Worm (Caenorhabditis elegans): Measurements from ENCODE around the gene myo-6.

myo-6 gene

DNA sequence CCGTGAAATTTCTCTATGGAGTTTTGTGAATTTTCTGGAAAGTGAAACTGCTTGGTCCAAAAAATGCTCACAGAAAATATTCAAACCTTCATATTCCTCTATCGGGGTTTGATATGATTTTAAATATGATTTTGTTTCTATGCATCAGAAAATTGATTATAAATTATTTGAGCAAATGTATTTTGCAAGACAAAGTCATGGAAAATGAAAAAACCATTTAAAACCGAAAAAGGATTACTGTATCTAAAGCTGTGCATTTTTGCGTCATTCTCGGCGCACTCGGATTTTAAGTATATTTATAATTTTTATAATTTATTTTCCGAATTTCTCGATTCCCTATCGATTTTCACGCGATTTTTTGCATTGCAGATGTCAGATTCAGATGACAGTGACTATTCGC lies 61.9 kb downstream of the myo-6 start, which contains the start of gene pssy-2:
Gene pssy-2 (plus strand): TSS at position 301 of the 400 bp plus-strand sequence.
- no peak for TF ChIP-seq skn-1 (tag; optimal IDR thresholded peaks at IDR 0.05)
- no peak for TF ChIP-seq fos-1 (tag; optimal IDR thresholded peaks at IDR 0.05)
- TF ChIP-seq elt-1 (tag; optimal IDR thresholded peaks at IDR 0.05): no peak
- no peak for TF ChIP-seq gmeb-1 (tag; optimal IDR thresholded peaks at IDR 0.05)
- no peak for TF ChIP-seq sem-4 (tag; optimal IDR thresholded peaks at IDR 0.05)
- no peak for TF ChIP-seq F13H6.1 (tag; optimal IDR thresholded peaks at IDR 0.05)
- no peak for TF ChIP-seq mdl-1 (tag; optimal IDR thresholded peaks at IDR 0.05)
- no peak for TF ChIP-seq lin-11 (tag; optimal IDR thresholded peaks at IDR 0.05)
- TF ChIP-seq R02D3.7 (tag; optimal IDR thresholded peaks at IDR 0.05): no peak
- TF ChIP-seq crh-2 (tag; optimal IDR thresholded peaks at IDR 0.05): no peak
- no peak for TF ChIP-seq ztf-1 (GFP tag; conservative IDR thresholded peaks at IDR 0.05)
- TF ChIP-seq Y55F3AM.14 (GFP tag; optimal IDR thresholded peaks at IDR 0.05): no peak
